Fruit fly (Drosophila melanogaster): Measurements from ENCODE around the gene Acsf3.

The Acsf3 gene

DNA sequence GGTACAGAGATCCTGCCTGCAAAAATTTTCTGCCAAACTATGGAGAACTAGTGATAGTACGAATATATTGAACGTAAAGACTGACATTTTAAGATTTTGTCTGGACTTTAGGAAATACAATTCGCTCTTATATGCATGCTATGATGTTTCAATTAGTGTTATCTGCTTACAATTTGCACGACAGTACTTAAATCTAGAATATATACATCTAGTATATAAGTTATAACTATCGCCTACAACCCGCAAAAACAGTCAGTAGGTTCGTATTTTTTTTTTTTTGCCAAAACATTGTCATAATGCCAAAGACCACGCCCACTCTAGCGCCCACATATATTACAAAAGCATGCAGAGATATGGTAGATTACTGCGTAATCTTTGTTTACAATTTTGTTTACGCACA, 3.2 kb downstream of the Acsf3 start, which contains the start of gene CG42780:
CG42780 (minus strand) TSS at position 101 of the 400 bp plus-strand sequence.
- TF ChIP-seq CG1620 (GFP tag; optimal IDR thresholded peaks at IDR 0.05) (no peak), CG12768 (GFP tag; optimal IDR thresholded peaks at IDR 0.05) (no peak), CG14711 (tag; optimal IDR thresholded peaks at IDR 0.05) (no peak), bab1 (GFP tag; optimal IDR thresholded peaks at IDR 0.05) (no peak), Mnt (GFP tag; optimal IDR thresholded peaks at IDR 0.05) (no peak), tj (GFP tag; optimal IDR thresholded peaks at IDR 0.05) (no peak), CG7045 (GFP tag; optimal IDR thresholded peaks at IDR 0.05) (no peak), Clk (GFP tag; optimal IDR thresholded peaks at IDR 0.05) (no peak), pad (GFP tag; optimal IDR thresholded peaks at IDR 0.05) (no peak), Hr96 (GFP tag; optimal IDR thresholded peaks at IDR 0.05) (no peak), cic (GFP tag; optimal IDR thresholded peaks at IDR 0.05) (no peak)

DNA sequence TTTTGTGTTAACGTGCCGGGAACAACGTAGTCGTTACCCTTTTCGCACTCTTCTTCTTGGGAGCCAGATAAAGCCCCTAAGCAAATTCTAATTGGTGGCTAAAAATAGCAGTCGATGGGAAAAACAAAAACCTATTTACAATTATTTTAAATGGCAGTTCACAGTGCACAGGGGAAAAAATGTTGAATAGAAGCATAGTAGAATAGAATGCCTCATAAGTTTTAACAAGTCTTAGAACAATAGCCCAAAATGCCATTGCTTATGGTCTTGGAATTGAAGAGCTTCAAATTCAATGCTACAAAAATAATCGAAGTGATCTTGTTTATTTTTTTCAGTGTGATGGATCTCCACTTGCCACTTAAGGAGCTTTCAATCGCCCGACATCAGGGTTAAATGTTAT, 3.6 kb downstream of the Acsf3 start:
- TF ChIP-seq CG33017 (tag; optimal IDR thresholded peaks at IDR 0.05) (no peak), CG5204 (GFP tag; optimal IDR thresholded peaks at IDR 0.05) (no peak), CG1620 (GFP tag; optimal IDR thresholded peaks at IDR 0.05) (no peak), CG7101 (tag; optimal IDR thresholded peaks at IDR 0.05) (no peak), pad (GFP tag; optimal IDR thresholded peaks at IDR 0.05) (no peak), Clk (GFP tag; optimal IDR thresholded peaks at IDR 0.05) (no peak)

DNA sequence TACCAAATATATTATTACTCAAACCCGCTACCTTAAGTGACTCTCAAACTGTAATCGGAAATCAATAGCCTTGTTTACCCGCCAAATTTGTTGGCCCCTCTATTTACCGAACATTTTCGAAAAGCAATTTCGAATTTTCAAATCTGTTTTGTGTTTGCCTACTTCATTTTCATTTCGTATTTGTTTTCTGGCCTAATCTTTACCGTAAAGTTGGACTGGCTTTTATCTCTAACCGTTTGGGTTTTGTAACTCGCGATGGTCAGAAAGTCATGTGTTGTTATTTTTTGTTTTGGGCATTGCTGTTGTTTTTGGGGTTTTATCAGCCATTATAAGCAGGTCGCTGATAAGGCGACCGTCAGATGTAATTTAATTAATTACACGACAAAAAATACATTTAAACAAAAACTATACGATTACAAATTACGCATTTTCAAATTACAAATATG, 4.5 kb downstream of the Acsf3 start:
- TF ChIP-seq pad (GFP tag; optimal IDR thresholded peaks at IDR 0.05) (no peak), CG11617 (GFP tag; optimal IDR thresholded peaks at IDR 0.05) (no peak), ovo (GFP tag; optimal IDR thresholded peaks at IDR 0.05) (no peak), CG1620 (GFP tag; optimal IDR thresholded peaks at IDR 0.05) (no peak), CG5204 (GFP tag; optimal IDR thresholded peaks at IDR 0.05) (no peak), tj (GFP tag; optimal IDR thresholded peaks at IDR 0.05) (no peak), Mnt (GFP tag; optimal IDR thresholded peaks at IDR 0.05) (no peak)

DNA sequence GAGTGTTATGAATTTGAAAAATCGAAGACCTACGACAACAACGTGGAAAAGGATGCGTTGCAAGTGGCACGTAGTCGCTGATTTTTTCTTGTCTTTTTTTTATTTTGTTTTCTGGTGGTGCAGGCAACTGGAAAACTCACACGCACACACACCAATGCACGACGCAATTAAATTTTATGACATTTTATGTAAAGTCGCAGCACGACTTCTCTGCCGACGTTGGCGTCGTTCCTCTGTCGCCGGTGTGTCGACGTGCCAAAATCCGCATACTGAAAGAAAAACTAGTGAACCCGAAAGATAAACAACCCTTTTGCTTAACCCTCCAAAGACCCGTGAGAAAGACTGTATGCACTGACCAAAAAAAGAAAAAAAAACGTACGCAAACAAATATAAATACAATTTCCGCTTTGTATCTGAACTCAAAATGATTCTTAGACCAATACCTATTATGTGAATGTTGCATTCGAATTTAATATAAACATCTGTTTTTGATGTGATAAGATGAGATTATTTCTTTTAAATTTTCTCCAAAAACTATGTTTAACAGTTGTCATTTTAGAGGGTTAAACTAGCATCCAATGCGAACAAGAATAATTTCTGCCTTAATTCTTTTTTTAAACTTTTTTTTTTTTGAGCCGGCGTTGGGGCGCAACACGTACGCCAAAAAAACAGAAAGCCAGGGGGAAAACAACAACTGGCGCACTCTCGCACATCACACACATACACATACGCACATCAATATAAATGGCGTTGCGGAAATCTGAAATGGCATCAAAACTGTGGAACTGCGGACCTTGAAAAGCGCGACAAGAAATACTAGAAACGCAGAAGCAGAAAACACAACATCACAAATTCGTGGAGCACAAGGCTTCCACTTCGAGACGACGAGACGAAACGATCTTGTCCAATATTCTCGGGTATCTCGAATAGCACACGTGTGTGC, 5.3 kb downstream of the Acsf3 start:
- TF ChIP-seq bab1 (GFP tag; optimal IDR thresholded peaks at IDR 0.05) (peak; percentile 63), CG1620 (GFP tag; optimal IDR thresholded peaks at IDR 0.05) (no peak)

DNA sequence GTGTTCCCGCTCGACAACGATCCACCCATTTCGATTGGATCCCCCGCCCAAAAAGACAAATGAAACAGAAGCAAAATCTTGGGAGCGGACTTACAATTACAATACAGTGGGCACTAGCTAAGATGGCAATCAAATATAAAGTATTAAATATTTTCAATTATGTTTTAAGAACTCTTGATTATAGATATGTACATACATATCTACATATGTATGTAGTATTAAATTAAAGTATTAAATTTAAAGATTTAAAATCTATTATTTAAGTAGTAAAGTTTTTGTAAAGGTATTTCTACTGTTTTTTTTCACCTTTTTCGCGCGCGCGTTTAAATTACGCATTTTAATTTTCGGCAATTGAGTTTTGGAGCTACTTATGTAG, 5.9 kb downstream of the Acsf3 start:
- TF ChIP-seq CG7101 (tag; optimal IDR thresholded peaks at IDR 0.05) = peak; percentile 49
- TF ChIP-seq Clk (GFP tag; optimal IDR thresholded peaks at IDR 0.05) = no peak
- TF ChIP-seq CG12768 (GFP tag; optimal IDR thresholded peaks at IDR 0.05) = no peak
- TF ChIP-seq ovo (GFP tag; optimal IDR thresholded peaks at IDR 0.05) = no peak
- TF ChIP-seq bab1 (GFP tag; optimal IDR thresholded peaks at IDR 0.05) = peak; percentile 51
- peak; percentile 40 for TF ChIP-seq CG14711 (tag; optimal IDR thresholded peaks at IDR 0.05)
- TF ChIP-seq CG33017 (tag; optimal IDR thresholded peaks at IDR 0.05) = no peak
- no peak for TF ChIP-seq CG5204 (GFP tag; optimal IDR thresholded peaks at IDR 0.05)

DNA sequence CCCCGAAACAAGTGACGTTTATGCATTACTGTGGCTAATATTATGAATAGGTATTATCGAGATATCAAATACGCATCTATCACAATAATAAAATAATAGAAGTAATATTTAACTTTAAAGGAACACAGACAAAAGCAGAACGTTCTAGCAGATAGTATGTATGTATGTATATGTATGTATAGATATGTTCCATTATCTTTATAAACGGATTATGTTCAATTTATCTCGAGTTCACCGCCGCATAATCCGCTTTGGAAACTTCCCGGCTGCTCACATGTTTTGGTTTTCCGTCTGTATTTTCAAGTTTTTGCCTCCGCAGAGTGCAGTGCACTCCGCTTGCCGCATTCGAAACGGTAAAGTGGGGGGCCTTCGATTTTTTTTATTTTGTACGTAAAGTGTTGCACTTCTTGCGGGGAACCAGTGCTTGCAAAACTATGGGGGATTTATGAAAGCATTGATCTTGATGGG, 6.7 kb downstream of the Acsf3 start:
- TF ChIP-seq CG33017 (tag; optimal IDR thresholded peaks at IDR 0.05) = no peak
- TF ChIP-seq CG7101 (tag; optimal IDR thresholded peaks at IDR 0.05) = peak; percentile 20
- TF ChIP-seq cic (GFP tag; optimal IDR thresholded peaks at IDR 0.05) = no peak
- no peak for TF ChIP-seq CG11617 (GFP tag; optimal IDR thresholded peaks at IDR 0.05)

DNA sequence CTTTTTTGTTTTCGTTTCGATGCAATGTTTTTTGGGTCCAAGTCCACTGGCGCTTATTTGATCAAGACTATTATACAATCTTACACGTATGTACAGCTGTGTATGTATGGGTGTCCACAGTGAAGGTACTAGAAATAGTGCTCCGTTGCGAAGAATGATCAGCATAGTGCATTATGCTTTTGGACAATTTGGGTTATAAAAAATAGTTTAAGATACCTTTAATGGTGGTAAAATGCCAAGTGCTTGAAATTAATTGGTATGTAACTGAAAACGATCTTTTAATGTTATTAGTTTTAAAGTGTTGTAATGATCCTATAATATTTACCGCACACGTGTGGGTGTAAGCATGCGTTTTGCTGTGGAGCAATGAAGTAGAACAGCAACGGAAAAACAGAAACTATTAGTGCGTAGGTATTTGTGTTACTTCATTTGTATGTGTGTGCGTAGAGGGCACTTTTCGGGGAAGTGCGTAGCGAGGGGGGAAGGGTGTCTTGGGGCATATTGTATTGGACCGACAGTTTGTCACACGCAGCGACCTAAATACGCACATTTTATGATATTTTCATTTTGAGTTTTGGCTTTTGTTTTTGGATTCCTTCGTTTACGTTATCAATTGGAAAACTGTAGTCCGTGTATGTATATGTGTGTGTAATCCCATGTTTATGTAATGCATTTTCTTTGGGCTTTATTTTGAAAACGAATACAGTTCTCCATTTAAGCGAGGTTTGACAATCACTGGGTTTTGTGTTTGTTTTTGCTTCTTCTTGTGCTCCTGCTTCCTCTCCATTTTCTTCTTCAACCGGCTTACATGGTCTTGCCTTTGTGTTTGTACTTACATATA, 7.5 kb downstream of the Acsf3 start:
- peak; percentile 61 for TF ChIP-seq bab1 (GFP tag; optimal IDR thresholded peaks at IDR 0.05)
- no peak for TF ChIP-seq ovo (GFP tag; optimal IDR thresholded peaks at IDR 0.05)
- TF ChIP-seq CG7045 (GFP tag; optimal IDR thresholded peaks at IDR 0.05) = no peak
- TF ChIP-seq CG14711 (tag; optimal IDR thresholded peaks at IDR 0.05) = peak; percentile 9
- no peak for TF ChIP-seq toe (GFP tag; optimal IDR thresholded peaks at IDR 0.05)

All from whole organism, adult.